Worm (Caenorhabditis elegans): ENCODE results near the gene C25F9.16.

ce11 chrV:19421131-19421530 is 13.1 kb upstream of the C25F9.16 start, which contains the start of gene C25F9.2:
- no peak for TF ChIP-seq hsf-1 (GFP tag; IDR thresholded peaks at IDR 0.05)
- TF ChIP-seq xnd-1 (tag; optimal IDR thresholded peaks at IDR 0.05): no peak
- no peak for TF ChIP-seq somi-1 (GFP tag; optimal IDR thresholded peaks at IDR 0.05)
- TF ChIP-seq chd-7 (tag; optimal IDR thresholded peaks at IDR 0.05): no peak
- no peak for TF ChIP-seq hmg-1.2 (GFP tag; IDR thresholded peaks at IDR 0.05)
- TF ChIP-seq madf-6 (GFP tag; IDR thresholded peaks at IDR 0.05): no peak
- no peak for TF ChIP-seq unc-62 (GFP tag; optimal IDR thresholded peaks at IDR 0.05)
